Worm (Caenorhabditis elegans) whole organism, L1 larva: ENCODE data around the gene tmem-145.

Experiments
- aha-1 ChIP-seq: fragments of 150-350 bp; optimal IDR thresholded peaks from 2 replicates; lab custom pipeline; 2014; ENCODE audit warnings: missing biosample characterization, missing genetic modification characterization
- ces-1 ChIP-seq: fragments of 150-350 bp; optimal IDR thresholded peaks from 2 replicates; lab custom pipeline; 2014; ENCODE audit warnings: missing biosample characterization, missing genetic modification reagents, missing genetic modification characterization
- fkh-10 ChIP-seq: sonication (generic microtip); optimal IDR thresholded peaks from 2 replicates; lab custom pipeline; 2017; ENCODE audit warnings: missing biosample characterization, missing genetic modification reagents, missing genetic modification characterization
- mep-1 ChIP-seq: fragments of 150-350 bp; optimal IDR thresholded peaks from 2 replicates; lab custom pipeline; 2014; ENCODE audit warnings: missing biosample characterization, missing genetic modification characterization
- nhr-11 ChIP-seq: fragments of 150-350 bp; optimal IDR thresholded peaks from 2 replicates; lab custom pipeline; 2014; ENCODE audit warnings: missing biosample characterization, missing genetic modification characterization
- nhr-77 ChIP-seq: fragments of 150-350 bp; optimal IDR thresholded peaks from 2 replicates; lab custom pipeline; 2014; ENCODE audit warnings: missing biosample characterization, missing genetic modification characterization
- pqm-1 ChIP-seq: sonication (generic microtip); optimal IDR thresholded peaks from 3 replicates; lab custom pipeline; 2017; ENCODE audit warnings: missing biosample characterization, missing genetic modification characterization
- tlp-1 ChIP-seq: fragments of 150-350 bp; optimal IDR thresholded peaks from 2 replicates; lab custom pipeline; 2014; ENCODE audit warnings: missing biosample characterization, missing genetic modification characterization
- unc-130 ChIP-seq: fragments of 150-350 bp; optimal IDR thresholded peaks from 2 replicates; lab custom pipeline; 2017; ENCODE audit warnings: missing biosample characterization, missing genetic modification characterization, inconsistent platforms
- unc-86 ChIP-seq: sonication (generic microtip); optimal IDR thresholded peaks from 2 replicates; lab custom pipeline; 2016; ENCODE audit warnings: missing genetic modification characterization, missing compliant biosample characterization

DNA sequence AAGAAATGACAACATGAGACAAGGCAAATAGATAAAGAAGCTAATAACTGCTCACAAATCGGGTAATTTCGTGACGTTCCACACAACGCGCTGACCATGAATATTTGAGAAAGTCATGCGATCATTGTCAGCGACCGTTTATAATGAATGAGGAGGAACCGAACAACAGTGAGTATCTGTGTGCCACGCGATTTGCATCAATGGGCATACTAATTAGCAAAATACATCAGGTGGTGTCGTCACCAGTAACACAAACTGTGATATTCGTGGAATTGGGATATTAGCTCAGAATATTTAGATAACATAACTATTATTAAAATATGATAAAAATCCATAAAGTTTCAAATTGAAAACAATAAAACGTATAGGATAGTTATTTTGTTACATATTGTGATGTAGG is 39.0 kb downstream of the tmem-145 start:
- TF ChIP-seq ces-1 (no peak), pqm-1 (tag; lab: Kevin White, UChicago) (no peak), nhr-11 (tag; lab: Kevin White, UChicago) (no peak), tlp-1 (tag; lab: Kevin White, UChicago) (no peak), unc-130 (tag; lab: Kevin White, UChicago) (no peak), unc-86 (tag; lab: Kevin White, UChicago) (no peak), mep-1 (tag; lab: Kevin White, UChicago) (no peak), fkh-10 (GFP tag; lab: Kevin White, UChicago) (no peak), aha-1 (tag; lab: Kevin White, UChicago) (no peak), nhr-77 (no peak)
